Worm (Caenorhabditis elegans): ENCODE data around the gene nhr-35.

DNA sequence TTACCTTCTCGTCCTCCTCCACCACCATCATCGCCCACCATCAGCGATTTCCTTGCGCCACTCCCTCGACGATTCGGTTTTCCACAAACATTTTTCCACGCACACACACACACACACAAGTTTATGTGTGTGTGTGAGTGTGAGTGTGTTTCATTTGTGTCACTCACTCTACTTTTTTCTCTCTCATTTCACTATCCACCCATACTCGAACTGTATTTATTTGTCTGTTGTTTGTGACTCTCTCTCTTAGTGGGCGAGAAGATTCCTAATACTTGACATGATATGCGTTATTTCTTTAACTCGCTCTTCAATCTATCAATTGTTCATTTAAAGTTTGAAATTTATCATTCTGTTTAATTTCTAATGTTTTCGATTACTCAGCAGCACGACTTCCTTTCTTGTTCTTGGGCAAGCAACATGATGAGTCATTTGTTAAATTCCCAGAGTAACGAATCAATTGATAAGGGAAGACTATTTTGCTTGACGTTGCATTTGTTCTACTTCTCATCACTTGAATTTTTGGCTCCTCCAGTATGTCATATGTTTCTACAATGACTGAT is 25.3 kb upstream of the nhr-35 start:
- TF ChIP-seq tbx-37 (GFP tag; conservative IDR thresholded peaks at IDR 0.05) = no peak
- TF ChIP-seq ama-1 (optimal IDR thresholded peaks at IDR 0.05) = no peak
- TF ChIP-seq B0310.2 (tag; optimal IDR thresholded peaks at IDR 0.05) = no peak
- TF ChIP-seq sea-1 (GFP tag; conservative IDR thresholded peaks at IDR 0.05) = no peak
- no peak for TF ChIP-seq flt-1 (GFP tag; IDR thresholded peaks at IDR 0.05)
- TF ChIP-seq hmg-4 (GFP tag; optimal IDR thresholded peaks at IDR 0.05) = no peak
- no peak for TF ChIP-seq ceh-13 (GFP tag; optimal IDR thresholded peaks at IDR 0.05)

All from whole organism, early embryonic.